Fruit fly (Drosophila melanogaster): ENCODE measurements around the gene CG12483.

dm6 chr3L:131151-131997, 33.2 kb upstream of the CG12483 start:
- TF ChIP-seq eg (GFP tag; IDR thresholded peaks at IDR 0.05) (peak; percentile 75), Gug (GFP tag; IDR thresholded peaks at IDR 0.05) (peak; percentile 24; the same call in 1 of the 2 replicates)
